Worm (Caenorhabditis elegans) whole organism, young adult: ENCODE data around the gene rpl-5.

Source experiments
- C17E4.6 ChIP-seq: fragments of 200-800 bp; sonication (Bioruptor generic); IDR thresholded peaks from 2 replicates; pipeline ENCODE4 v1.3.6; 2022; ENCODE audit warnings: missing genetic modification reagents, missing genetic modification characterization, missing compliant biosample characterization
- F57C9.4 ChIP-seq: sonication (generic microtip); optimal IDR thresholded peaks from 2 replicates; lab custom pipeline; 2017; ENCODE audit warnings: mild to moderate bottlenecking, missing genetic modification characterization, missing compliant biosample characterization
- attf-5 ChIP-seq: fragments of 200-800 bp; sonication (Bioruptor generic); optimal IDR thresholded peaks from 2 replicates; lab custom pipeline; 2018; ENCODE audit warnings: mild to moderate bottlenecking, missing genetic modification characterization, missing compliant biosample characterization
- dpff-1 ChIP-seq: sonication (generic microtip); optimal IDR thresholded peaks from 2 replicates; lab custom pipeline; 2017; ENCODE audit warnings: mild to moderate bottlenecking, missing genetic modification characterization, missing compliant biosample characterization
- ekl-4 ChIP-seq: fragments of 200-800 bp; sonication (Bioruptor generic); IDR thresholded peaks from 2 replicates; pipeline ENCODE4 v1.3.6; 2022; ENCODE audit warnings: missing genetic modification reagents, missing genetic modification characterization, missing compliant biosample characterization
- hlh-26 ChIP-seq: fragments of 200-800 bp; sonication (Bioruptor generic); conservative IDR thresholded peaks from 2 replicates; pipeline ENCODE4 v1.3.6; 2022; ENCODE audit warnings: missing genetic modification reagents, missing genetic modification characterization, missing compliant biosample characterization
- snpc-3.4 ChIP-seq: sonication (generic microtip); optimal IDR thresholded peaks from 2 replicates; lab custom pipeline; 2017; ENCODE audit warnings: missing genetic modification characterization, mild to moderate bottlenecking, missing compliant biosample characterization, antibody characterized with exemption, moderate library complexity, missing genotype, missing genetic modification reagents

DNA sequence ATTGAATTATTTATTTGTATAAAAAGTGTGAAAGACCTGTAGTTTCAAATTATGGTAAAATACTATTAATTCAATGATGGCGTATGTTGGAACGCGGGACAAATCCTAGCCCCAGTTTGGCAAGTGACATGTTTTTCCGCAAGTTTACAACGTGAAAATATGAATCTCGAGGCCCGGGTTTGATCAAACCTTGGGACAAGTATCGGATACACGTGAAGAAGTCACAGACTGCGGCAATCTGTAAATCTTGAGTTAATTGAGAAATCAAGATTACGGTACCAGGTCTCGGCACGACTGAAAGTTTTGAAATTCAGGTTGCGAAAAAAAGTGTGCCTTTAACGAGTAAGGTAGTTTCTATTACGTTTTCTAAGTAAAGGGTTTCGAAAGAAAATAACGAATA is 13.3 kb downstream of the rpl-5 start:
- no peak for TF ChIP-seq attf-5
- no peak for TF ChIP-seq hlh-26
- no peak for TF ChIP-seq F57C9.4 (tag; lab: Kevin White, UChicago)
- TF ChIP-seq ekl-4 (GFP tag; lab: Robert Waterston, UW), result no peak
- TF ChIP-seq dpff-1 (tag; lab: Kevin White, UChicago), result no peak
- no peak for TF ChIP-seq C17E4.6 (GFP tag; lab: Robert Waterston, UW)
- TF ChIP-seq snpc-3.4 (tag; lab: Kevin White, UChicago), result no peak
